Worm (Caenorhabditis elegans) whole organism, L4 larva: Measurements from ENCODE around the gene slmp-1.
A peak's percentile ranks its signal among the peaks of the same experiment; 100 is the strongest.
"Not testable (repeated sequence)": the region's sequence is repeated elsewhere in the genome, so short reads cannot be mapped to it uniquely, and the experiment has no call there.

ENCODE experiments used
- F26F4.8 ChIP-seq: fragments of 200-800 bp; sonication (Bioruptor generic); conservative IDR thresholded peaks from 2 replicates; pipeline ENCODE4 v1.3.6; 2022; ENCODE audit warnings: missing genetic modification characterization, missing compliant biosample characterization
- F49E8.2 ChIP-seq: sonication (generic microtip); optimal IDR thresholded peaks from 2 replicates; lab custom pipeline; 2016; ENCODE audit warnings: missing compliant biosample characterization, mild to moderate bottlenecking, missing genetic modification characterization, borderline replicate concordance
- T26A8.4 ChIP-seq: fragments of 200-800 bp; sonication (Bioruptor generic); IDR thresholded peaks from 2 replicates; pipeline ENCODE4 v1.3.6; 2022; ENCODE audit warnings: missing genetic modification characterization, missing compliant biosample characterization
- Y48G9A.11 ChIP-seq: fragments of 200-800 bp; sonication (Bioruptor generic); IDR thresholded peaks from 2 replicates; pipeline ENCODE4 v1.3.6; 2022; ENCODE audit warnings: missing genetic modification reagents, missing genetic modification characterization, missing compliant biosample characterization
- Y75B8A.6 ChIP-seq: fragments of 200-800 bp; sonication (Bioruptor generic); IDR thresholded peaks from 2 replicates; pipeline ENCODE4 v1.3.6; 2022; ENCODE audit warnings: missing genetic modification reagents, missing genetic modification characterization, missing compliant biosample characterization
- ZK546.5 ChIP-seq, 2 experiments: sonication (generic microtip); optimal IDR thresholded peaks; 2 replicates each; lab custom pipeline; 2017; ENCODE audit warnings: missing biosample characterization in 2 of 2, missing genetic modification characterization in 2 of 2
- aha-1 ChIP-seq: fragments of 150-350 bp; peaks from one replicate; lab custom pipeline; 2014; ENCODE audit warnings: missing biosample characterization, missing genetic modification characterization
- arid-1 ChIP-seq: fragments of 200-800 bp; sonication (Bioruptor generic); conservative IDR thresholded peaks from 2 replicates; pipeline ENCODE4 v1.3.6; 2022; ENCODE audit warnings: missing genetic modification reagents, missing genetic modification characterization, missing compliant biosample characterization
- ceh-82 ChIP-seq: sonication (generic microtip); optimal IDR thresholded peaks from 2 replicates; lab custom pipeline; 2017; ENCODE audit warnings: missing biosample characterization, missing genetic modification characterization
- daf-16 ChIP-seq, 3 experiments: sonication (generic microtip); optimal IDR thresholded peaks; 2 replicates each; lab custom pipeline; 2016 to 2017; ENCODE audit warnings: missing genetic modification characterization in 3 of 3, missing genetic modification reagents in 3 of 3, mild to moderate bottlenecking in 2 of 3, missing compliant biosample characterization in 2 of 3, missing biosample characterization in 1 of 3, moderate library complexity in 1 of 3
- daf-8 ChIP-seq: fragments of 200-800 bp; sonication (Bioruptor generic); IDR thresholded peaks from 2 replicates; pipeline ENCODE4 v1.3.6; 2022; ENCODE audit warnings: missing genetic modification characterization, missing compliant biosample characterization
- dmd-6 ChIP-seq: fragments of 200-800 bp; sonication (Bioruptor generic); IDR thresholded peaks from 2 replicates; pipeline ENCODE4 v1.3.6; 2022; ENCODE audit warnings: missing genetic modification reagents, missing genetic modification characterization, missing compliant biosample characterization
- dve-1 ChIP-seq: sonication (generic microtip); optimal IDR thresholded peaks from 2 replicates; lab custom pipeline; 2017; ENCODE audit warnings: antibody characterized with exemption, mild to moderate bottlenecking, missing genetic modification characterization, missing compliant biosample characterization; ENCODE audit not compliant: insufficient read depth
- fkh-10 ChIP-seq: fragments of 150-350 bp; optimal IDR thresholded peaks from 2 replicates; lab custom pipeline; 2014; ENCODE audit warnings: missing biosample characterization, missing genetic modification reagents, missing genetic modification characterization
- hlh-11 ChIP-seq: fragments of 200-800 bp; sonication (Bioruptor generic); optimal IDR thresholded peaks from 2 replicates; lab custom pipeline; 2018; ENCODE audit warnings: mild to moderate bottlenecking, missing genetic modification characterization, missing compliant biosample characterization
- hlh-30 ChIP-seq: sonication (generic microtip); optimal IDR thresholded peaks from 2 replicates; lab custom pipeline; 2017; ENCODE audit warnings: antibody characterized with exemption, mild to moderate bottlenecking, missing genetic modification characterization, missing compliant biosample characterization; ENCODE audit not compliant: insufficient read depth
- hmg-1.1 ChIP-seq: fragments of 200-800 bp; sonication (Bioruptor generic); IDR thresholded peaks from 2 replicates; pipeline ENCODE4 v1.3.6; 2022; ENCODE audit warnings: missing genetic modification reagents, missing genetic modification characterization, missing compliant biosample characterization
- jun-1 ChIP-seq: fragments of 150-350 bp; optimal IDR thresholded peaks from 2 replicates; lab custom pipeline; 2014; ENCODE audit warnings: missing biosample characterization, missing genetic modification reagents, missing genetic modification characterization
- lin-1 ChIP-seq: fragments of 200-800 bp; sonication (Bioruptor generic); IDR thresholded peaks from 2 replicates; pipeline ENCODE4 v1.3.6; 2022; ENCODE audit warnings: missing genetic modification reagents, missing genetic modification characterization, missing compliant biosample characterization
- lin-29 ChIP-seq: fragments of 200-800 bp; sonication (Bioruptor generic); IDR thresholded peaks from 2 replicates; pipeline ENCODE4 v1.3.6; 2022; ENCODE audit warnings: missing genetic modification reagents, missing genetic modification characterization, missing compliant biosample characterization
- lsy-2 ChIP-seq, 2 experiments: fragments of 150-350 bp in 1 of 2; sonication (generic microtip) in 1 of 2; optimal IDR thresholded peaks; 2 replicates each; lab custom pipeline; 2014 to 2017; ENCODE audit warnings: missing biosample characterization in 2 of 2, missing genetic modification characterization in 2 of 2
- mep-1 ChIP-seq: fragments of 150-350 bp; sonication (generic microtip); optimal IDR thresholded peaks from 3 replicates; lab custom pipeline; 2014; ENCODE audit warnings: missing biosample characterization, missing genetic modification characterization
- mes-2 ChIP-seq: sonication (generic microtip); optimal IDR thresholded peaks from 2 replicates; lab custom pipeline; 2016; ENCODE audit warnings: missing genotype, mild to moderate bottlenecking, missing genetic modification characterization, missing compliant biosample characterization; ENCODE audit not compliant: poor library complexity, severe bottlenecking
- mxl-2 ChIP-seq: fragments of 200-800 bp; sonication (Bioruptor generic); conservative IDR thresholded peaks from 2 replicates; pipeline ENCODE4 v1.3.6; 2022; ENCODE audit warnings: missing genetic modification reagents, missing genetic modification characterization, missing compliant biosample characterization
- nhr-237 ChIP-seq: sonication (generic microtip); optimal IDR thresholded peaks from 2 replicates; lab custom pipeline; 2017; ENCODE audit warnings: missing biosample characterization, missing genetic modification characterization
- nhr-28 ChIP-seq: fragments of 150-350 bp; optimal IDR thresholded peaks from 2 replicates; lab custom pipeline; 2014; ENCODE audit warnings: missing biosample characterization, missing genetic modification characterization
- nhr-41 ChIP-seq: fragments of 200-800 bp; sonication (Bioruptor generic); IDR thresholded peaks from 2 replicates; pipeline ENCODE4 v1.3.6; 2022; ENCODE audit warnings: missing genetic modification reagents, missing genetic modification characterization, missing compliant biosample characterization
- nhr-42 ChIP-seq: fragments of 200-800 bp; sonication (Bioruptor generic); IDR thresholded peaks from 2 replicates; pipeline ENCODE4 v1.3.6; 2022; ENCODE audit warnings: missing genetic modification characterization, missing compliant biosample characterization
- nhr-6 ChIP-seq: fragments of 150-350 bp; optimal IDR thresholded peaks from 2 replicates; lab custom pipeline; 2014; ENCODE audit warnings: missing biosample characterization, missing genetic modification characterization
- nhr-77 ChIP-seq: fragments of 150-350 bp; optimal IDR thresholded peaks from 2 replicates; lab custom pipeline; 2014; ENCODE audit warnings: missing biosample characterization, missing genetic modification characterization
- pqm-1 ChIP-seq: sonication (generic microtip); optimal IDR thresholded peaks from 2 replicates; lab custom pipeline; 2017; ENCODE audit warnings: missing biosample characterization, missing genetic modification characterization
- skn-1 ChIP-seq: fragments of 150-350 bp; optimal IDR thresholded peaks from 2 replicates; lab custom pipeline; 2014; ENCODE audit warnings: missing biosample characterization, missing genetic modification characterization
- tag-97 ChIP-seq: fragments of 200-800 bp; sonication (Bioruptor generic); IDR thresholded peaks from 2 replicates; pipeline ENCODE4 v1.3.6; 2022; ENCODE audit warnings: missing genetic modification characterization, missing compliant biosample characterization
- unc-130 ChIP-seq: sonication (generic microtip); optimal IDR thresholded peaks from 2 replicates; lab custom pipeline; 2016; ENCODE audit warnings: missing genetic modification reagents, missing genetic modification characterization, missing compliant biosample characterization
- unc-39 ChIP-seq: sonication (generic microtip); optimal IDR thresholded peaks from 2 replicates; lab custom pipeline; 2017; ENCODE audit warnings: missing biosample characterization, missing genetic modification characterization
- unc-62 ChIP-seq, 3 experiments: fragments of 150-350 bp in 1 of 3; sonication (generic microtip); optimal IDR thresholded peaks in 2 of 3; peaks in 1 of 3; 1 replicate in 1 of 3; 2 replicates in 2 of 3; lab custom pipeline; 2014 to 2017; ENCODE audit warnings: missing biosample characterization in 3 of 3, missing genetic modification characterization in 3 of 3, missing genetic modification reagents in 3 of 3, missing genotype in 1 of 3
- zfp-3 ChIP-seq: fragments of 200-800 bp; sonication (Bioruptor generic); conservative IDR thresholded peaks from 2 replicates; pipeline ENCODE4 v1.3.6; 2022; ENCODE audit warnings: missing genetic modification reagents, missing genetic modification characterization, missing compliant biosample characterization
- ztf-11 ChIP-seq: fragments of 150-350 bp; optimal IDR thresholded peaks from 2 replicates; lab custom pipeline; 2014; ENCODE audit warnings: missing biosample characterization, missing genetic modification characterization

Gene slmp-1

DNA sequence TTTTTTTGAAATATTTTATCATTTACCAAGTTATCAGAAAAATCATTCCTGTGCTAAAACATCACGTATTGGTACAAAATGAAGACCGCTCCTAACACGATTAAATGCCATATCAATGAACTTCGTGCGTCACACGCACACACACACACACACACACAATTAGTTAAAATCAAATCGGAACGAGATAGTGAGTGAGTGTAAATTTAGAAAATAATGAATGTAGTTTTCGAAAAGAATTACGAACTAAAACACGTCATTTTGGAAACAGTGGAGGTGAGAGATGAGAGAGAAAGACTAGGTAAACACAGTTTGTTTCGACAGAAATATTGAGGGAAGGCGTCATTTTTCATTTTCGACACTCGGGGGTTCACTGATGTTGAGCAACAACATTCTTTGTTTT is 46.7 kb upstream of the slmp-1 start:
- TF ChIP-seq ZK546.5 (tag; optimal IDR thresholded peaks at IDR 0.05; lab: Kevin White, UChicago): no peak
- TF ChIP-seq nhr-77: peak; percentile 65
- TF ChIP-seq daf-16 (GFP tag; optimal IDR thresholded peaks at IDR 0.05; lab: Kevin White, UChicago): peak in 1 of 2 experiments; percentile 71
- TF ChIP-seq daf-16 (tag; optimal IDR thresholded peaks at IDR 0.05; lab: Kevin White, UChicago): peak; percentile 85
- no peak for TF ChIP-seq mxl-2 (GFP tag; lab: Robert Waterston, UW)
- TF ChIP-seq pqm-1: peak; percentile 61
- no peak for TF ChIP-seq skn-1
- TF ChIP-seq unc-62 (GFP tag; optimal IDR thresholded peaks at IDR 0.05 in 1 of 2; lab: Kevin White, UChicago): peak in 1 of 2 experiments; percentile 81
- no peak for TF ChIP-seq unc-62 (tag; optimal IDR thresholded peaks at IDR 0.05; lab: Kevin White, UChicago)
- TF ChIP-seq mep-1 (tag; lab: Kevin White, UChicago): peak; percentile 6
- peak; percentile 46 for TF ChIP-seq dve-1 (tag; lab: Kevin White, UChicago)
- no peak for TF ChIP-seq Y75B8A.6 (GFP tag; lab: Robert Waterston, UW)
- no peak for TF ChIP-seq lin-29 (GFP tag; lab: Robert Waterston, UW)
- peak; percentile 65 for TF ChIP-seq hlh-11
- TF ChIP-seq hlh-30: peak; percentile 13
- TF ChIP-seq dmd-6 (GFP tag; lab: Robert Waterston, UW): peak; percentile 71
- TF ChIP-seq aha-1 (tag; lab: Kevin White, UChicago): peak; percentile 76
- no peak for TF ChIP-seq fkh-10 (GFP tag; lab: Kevin White, UChicago)
- TF ChIP-seq mes-2 (tag; lab: Kevin White, UChicago): peak; percentile 29
- TF ChIP-seq lsy-2 (tag; optimal IDR thresholded peaks at IDR 0.05; lab: Kevin White, UChicago): peak in 1 of 2 experiments; percentile 38
- TF ChIP-seq ztf-11 (tag; lab: Kevin White, UChicago): no peak
- TF ChIP-seq nhr-28: peak; percentile 96

DNA sequence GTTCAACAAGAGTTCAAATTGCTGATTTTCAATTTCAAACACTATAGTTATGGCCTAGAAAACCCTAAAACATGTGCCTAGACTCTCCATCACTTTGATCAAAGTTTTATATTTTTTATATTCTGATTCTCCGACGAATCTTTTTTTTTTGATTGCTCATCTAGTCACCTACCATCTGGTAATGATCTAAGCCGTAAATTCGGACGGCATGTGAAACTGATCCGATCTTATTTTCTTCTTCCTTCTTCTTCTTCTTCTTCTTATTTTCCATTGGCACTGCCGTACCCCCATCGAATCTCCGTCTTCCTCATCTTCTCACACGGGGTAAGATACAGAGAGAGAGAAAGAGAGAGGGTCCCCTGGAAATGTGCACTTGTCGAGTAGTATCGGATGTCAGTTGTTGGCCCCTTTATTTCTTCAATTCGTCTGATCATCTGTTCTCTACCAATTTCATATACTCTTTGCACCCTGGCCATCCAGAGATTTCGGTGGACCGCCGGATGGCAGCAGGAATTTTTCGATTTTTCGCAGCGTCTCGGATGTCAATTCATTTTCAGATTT is 44.8 kb upstream of the slmp-1 start:
- peak in 1 of 2 experiments; percentile 10 for TF ChIP-seq daf-16 (GFP tag; optimal IDR thresholded peaks at IDR 0.05; lab: Kevin White, UChicago)
- no peak for TF ChIP-seq daf-16 (tag; optimal IDR thresholded peaks at IDR 0.05; lab: Kevin White, UChicago)
- peak; percentile 43 for TF ChIP-seq hlh-11
- no peak for TF ChIP-seq zfp-3 (GFP tag; lab: Robert Waterston, UW)
- peak in 1 of 2 experiments; percentile 2 for TF ChIP-seq lsy-2 (tag; optimal IDR thresholded peaks at IDR 0.05; lab: Kevin White, UChicago)
- TF ChIP-seq nhr-42 (GFP tag; lab: Robert Waterston, UW): peak; percentile 34; the same call in 1 of the 2 replicates
- peak; percentile 17 for TF ChIP-seq mes-2 (tag; lab: Kevin White, UChicago)

DNA sequence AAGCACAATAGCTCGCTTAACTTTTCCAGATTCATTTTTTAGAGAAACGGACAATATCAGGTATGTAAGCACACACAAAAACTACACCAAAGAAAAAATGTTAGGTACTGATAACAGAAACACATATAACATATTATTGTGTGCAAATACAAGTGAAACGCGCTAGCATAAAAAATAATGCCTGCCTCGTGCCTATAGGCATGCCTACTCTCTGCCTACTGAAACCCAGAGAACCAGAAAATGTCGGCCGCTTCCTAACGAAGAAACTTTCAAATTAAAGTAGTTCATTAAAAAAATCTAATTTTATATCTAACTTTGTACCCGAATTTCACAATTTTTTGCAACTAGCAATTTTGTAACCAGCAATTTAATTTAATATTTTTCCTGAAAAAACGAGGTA is 41.0 kb upstream of the slmp-1 start, which contains the start of gene Y67D8B.1:
Gene Y67D8B.1, minus strand, starts transcription at position 101 of the 400 bp plus-strand sequence.
- not testable (repeated sequence) for TF ChIP-seq daf-8 (GFP tag; lab: Robert Waterston, UW); ceh-82 (tag; lab: Kevin White, UChicago); dve-1 (tag; lab: Kevin White, UChicago)

DNA sequence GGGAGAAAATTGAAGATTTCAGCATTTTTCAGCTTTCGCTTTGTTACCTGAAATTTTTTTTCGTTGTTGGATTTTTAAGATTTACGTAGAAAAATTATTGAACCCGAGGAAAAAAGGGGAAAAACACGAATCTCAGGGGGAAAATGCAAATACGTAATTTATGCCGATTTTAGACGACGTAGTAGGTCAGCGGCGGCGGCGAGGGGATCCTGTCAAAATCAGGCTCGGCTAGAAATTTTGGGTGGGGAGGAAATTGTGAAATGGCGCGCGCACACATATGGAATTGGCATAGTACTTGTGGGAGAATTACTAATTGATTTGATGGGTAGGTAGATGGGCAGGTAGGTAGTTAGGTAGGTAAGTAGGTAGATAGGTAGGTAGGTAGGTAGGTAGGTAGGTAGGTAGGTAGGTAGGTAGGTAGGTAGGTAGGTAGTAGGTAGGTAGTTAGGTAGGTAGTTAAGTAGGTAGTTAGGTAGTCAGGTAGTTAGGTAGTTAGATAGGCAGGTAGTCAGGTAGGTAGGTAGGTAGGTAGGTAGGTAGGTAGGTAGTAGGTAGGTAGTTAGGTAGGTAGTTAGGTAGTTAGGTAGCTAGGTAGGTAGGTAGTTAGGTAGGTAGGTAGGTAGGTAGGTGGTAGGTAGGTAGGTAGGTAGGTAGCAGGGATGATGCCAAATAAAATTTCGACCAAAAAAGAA is 37.3 kb upstream of the slmp-1 start, which contains the start of gene nlp-81:
Gene nlp-81, minus strand, starts transcription at position 51 of the 692 bp plus-strand sequence.
- TF ChIP-seq aha-1 (tag; lab: Kevin White, UChicago) (peak; percentile 0), nhr-237 (tag; lab: Kevin White, UChicago) (no peak), nhr-28 (no peak)
- TF ChIP-seq, all 104 proteins: peak for 1

DNA sequence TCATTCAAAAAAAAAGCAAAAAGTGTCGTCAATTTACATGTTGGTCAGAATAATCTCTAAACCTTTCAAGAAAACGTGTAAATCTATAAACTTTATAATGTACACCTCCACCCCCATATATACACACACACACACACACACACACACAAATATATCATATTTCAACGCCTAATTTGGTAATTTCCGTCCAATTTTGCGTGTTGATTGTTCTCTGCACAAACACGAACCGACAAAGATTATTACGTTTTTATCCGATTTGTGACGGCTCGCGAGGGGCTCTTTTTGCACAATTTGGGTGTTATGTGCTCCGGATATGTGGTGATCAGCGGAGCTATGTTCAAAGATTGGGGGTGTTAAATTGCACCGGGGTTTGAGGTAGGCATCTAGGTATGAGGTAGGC is 30.6 kb upstream of the slmp-1 start:
- TF ChIP-seq jun-1 (no peak), aha-1 (tag; lab: Kevin White, UChicago) (peak; percentile 94)

DNA sequence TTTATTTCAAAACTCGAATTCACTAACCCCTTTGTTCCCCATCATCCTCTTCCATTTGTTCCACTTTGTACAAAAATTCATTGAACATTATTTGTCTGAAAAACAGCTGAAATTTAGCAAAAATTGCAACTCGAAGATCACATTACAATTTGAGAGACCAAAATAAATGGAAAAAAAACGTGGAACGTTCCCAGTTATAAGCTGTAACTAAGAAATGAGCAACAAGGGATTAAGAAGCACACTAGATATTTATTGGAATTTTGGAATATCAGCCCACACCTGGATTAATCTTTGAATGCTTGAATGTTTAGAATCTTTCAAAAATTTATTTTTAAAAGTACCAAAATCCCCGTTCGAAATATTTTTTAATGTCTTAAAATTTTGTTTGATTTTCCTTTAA is 22.1 kb upstream of the slmp-1 start, which contains the start of gene Y67D8B.2:
Gene Y67D8B.2, minus strand, starts transcription at position 101 of the 400 bp plus-strand sequence.
- TF ChIP-seq F49E8.2 (no peak), hmg-1.1 (GFP tag; lab: Robert Waterston, UW) (no peak), lin-29 (GFP tag; lab: Robert Waterston, UW) (no peak), unc-39 (no peak), F26F4.8 (GFP tag; lab: Robert Waterston, UW) (no peak), ceh-82 (tag; lab: Kevin White, UChicago) (no peak), lin-1 (GFP tag; lab: Robert Waterston, UW) (no peak), T26A8.4 (GFP tag; lab: Robert Waterston, UW) (no peak), unc-130 (no peak), tag-97 (GFP tag; lab: Robert Waterston, UW) (no peak), Y48G9A.11 (GFP tag; lab: Robert Waterston, UW) (no peak), arid-1 (GFP tag; lab: Robert Waterston, UW) (no peak), nhr-41 (GFP tag; lab: Robert Waterston, UW) (no peak), nhr-6 (tag; lab: Kevin White, UChicago) (no peak)
